Worm (Caenorhabditis elegans): ENCODE measurements around the gene tbc-12.

Gene tbc-12

ce11 chrX:2569040-2569439, 36.8 kb upstream of the tbc-12 start (continued):
- TF ChIP-seq unc-62 (GFP tag; optimal IDR thresholded peaks at IDR 0.05 in 1 of 2): peak in 1 of 2 experiments; percentile 57
- no peak for TF ChIP-seq unc-62 (tag; optimal IDR thresholded peaks at IDR 0.05)
- no peak for TF ChIP-seq sdz-12 (GFP tag; optimal IDR thresholded peaks at IDR 0.05)
- TF ChIP-seq attf-4 (tag; optimal IDR thresholded peaks at IDR 0.05): no peak
- TF ChIP-seq egl-27 (tag; optimal IDR thresholded peaks at IDR 0.05): no peak
- no peak for TF ChIP-seq mxl-2 (GFP tag; conservative IDR thresholded peaks at IDR 0.05)
- TF ChIP-seq snpc-1.2 (GFP tag; IDR thresholded peaks at IDR 0.05): no peak
- no peak for TF ChIP-seq nhr-111 (GFP tag; optimal IDR thresholded peaks at IDR 0.05)
- TF ChIP-seq zip-11 (GFP tag; IDR thresholded peaks at IDR 0.05): no peak
- no peak for TF ChIP-seq lin-39 (tag; optimal IDR thresholded peaks at IDR 0.05)
- peak; percentile 99 for TF ChIP-seq nhr-28 (tag; optimal IDR thresholded peaks at IDR 0.05)
- no peak for TF ChIP-seq spr-3 (GFP tag; optimal IDR thresholded peaks at IDR 0.05)
- peak; percentile 15 for TF ChIP-seq mes-2 (tag; optimal IDR thresholded peaks at IDR 0.05; ENCODE audit: poor library complexity, severe bottlenecking)
- peak; percentile 93 for TF ChIP-seq hlh-11 (tag; optimal IDR thresholded peaks at IDR 0.05)
- TF ChIP-seq daf-12 (tag; optimal IDR thresholded peaks at IDR 0.05): no peak
- peak; percentile 98 for TF ChIP-seq dmd-6 (GFP tag; IDR thresholded peaks at IDR 0.05)
- TF ChIP-seq dmd-8 (GFP tag; IDR thresholded peaks at IDR 0.05): no peak
- TF ChIP-seq R02D3.7 (tag; optimal IDR thresholded peaks at IDR 0.05): no peak
- TF ChIP-seq ces-1 (GFP tag; optimal IDR thresholded peaks at IDR 0.05): no peak
- peak; percentile 68; the same call in 1 of the 2 replicates for TF ChIP-seq mdt-29 (GFP tag; IDR thresholded peaks at IDR 0.05)
- TF ChIP-seq D1046.2 (GFP tag; IDR thresholded peaks at IDR 0.05): no peak
- peak in 1 of 2 experiments; percentile 19 for TF ChIP-seq hif-1 (tag; optimal IDR thresholded peaks at IDR 0.05)
- no peak for TF ChIP-seq ztf-7 (tag; optimal IDR thresholded peaks at IDR 0.05)

ce11 chrX:2567761-2568160, 35.5 kb upstream of the tbc-12 start:
- TF ChIP-seq dmd-6 (GFP tag; IDR thresholded peaks at IDR 0.05) (0 out of 2 replicates have a peak, but pooled peaks have one; percentile 36), nhr-28 (tag; optimal IDR thresholded peaks at IDR 0.05) (peak; percentile 12), nhr-41 (GFP tag; IDR thresholded peaks at IDR 0.05) (no peak), zfp-2 (tag; optimal IDR thresholded peaks at IDR 0.05) (no peak)

ce11 chrX:2565308-2565773, 33.1 kb upstream of the tbc-12 start, which contains the start of gene F52H2.15:
Gene F52H2.15 (plus strand): TSS chrX:2565358.
- no peak for TF ChIP-seq zfp-3 (GFP tag; conservative IDR thresholded peaks at IDR 0.05)
- peak; percentile 11 for TF ChIP-seq aha-1 (tag)
- peak; percentile 34 for TF ChIP-seq dve-1 (tag; optimal IDR thresholded peaks at IDR 0.05; ENCODE audit: insufficient read depth)
- TF ChIP-seq daf-16 (GFP tag; optimal IDR thresholded peaks at IDR 0.05): no peak
- TF ChIP-seq daf-16 (tag; optimal IDR thresholded peaks at IDR 0.05): peak; percentile 85
- peak; percentile 66 for TF ChIP-seq pqm-1 (tag; optimal IDR thresholded peaks at IDR 0.05)
- TF ChIP-seq dmd-9 (GFP tag; IDR thresholded peaks at IDR 0.05): no peak
- no peak for TF ChIP-seq mxl-3 (GFP tag; optimal IDR thresholded peaks at IDR 0.05)
- TF ChIP-seq dmd-6 (GFP tag; IDR thresholded peaks at IDR 0.05): peak; percentile 42; the same call in 1 of the 2 replicates
- TF ChIP-seq mep-1 (tag; optimal IDR thresholded peaks at IDR 0.05): no peak
- TF ChIP-seq attf-4 (tag; optimal IDR thresholded peaks at IDR 0.05): no peak
- no peak for TF ChIP-seq ceh-44 (GFP tag; IDR thresholded peaks at IDR 0.05)
- no peak for TF ChIP-seq lin-1 (GFP tag; IDR thresholded peaks at IDR 0.05)
- peak; percentile 93 for TF ChIP-seq nhr-28 (tag; optimal IDR thresholded peaks at IDR 0.05)
- no peak for TF ChIP-seq ctbp-1 (GFP tag; IDR thresholded peaks at IDR 0.05)
- TF ChIP-seq fos-1 (tag; optimal IDR thresholded peaks at IDR 0.05): no peak
- no peak for TF ChIP-seq tra-1 (GFP tag; IDR thresholded peaks at IDR 0.05)
- no peak for TF ChIP-seq nhr-48 (tag; optimal IDR thresholded peaks at IDR 0.05)
- peak; percentile 49 for TF ChIP-seq hlh-11 (tag; optimal IDR thresholded peaks at IDR 0.05)
- no peak for TF ChIP-seq R02D3.7 (tag; optimal IDR thresholded peaks at IDR 0.05)
- no peak for TF ChIP-seq zip-2 (tag; optimal IDR thresholded peaks at IDR 0.05)
- TF ChIP-seq daf-12 (tag; optimal IDR thresholded peaks at IDR 0.05): no peak
- no peak for TF ChIP-seq nhr-25 (tag; optimal IDR thresholded peaks at IDR 0.05; ENCODE audit: borderline replicate concordance, insufficient read depth)
- peak in 1 of 2 experiments; percentile 93 for TF ChIP-seq unc-62 (GFP tag; optimal IDR thresholded peaks at IDR 0.05 in 1 of 2)
- TF ChIP-seq unc-62 (tag; optimal IDR thresholded peaks at IDR 0.05): no peak
- TF ChIP-seq nhr-42 (GFP tag; IDR thresholded peaks at IDR 0.05): no peak
